Fruit fly (Drosophila melanogaster): ENCODE results near the gene pll.

The pll gene

DNA sequence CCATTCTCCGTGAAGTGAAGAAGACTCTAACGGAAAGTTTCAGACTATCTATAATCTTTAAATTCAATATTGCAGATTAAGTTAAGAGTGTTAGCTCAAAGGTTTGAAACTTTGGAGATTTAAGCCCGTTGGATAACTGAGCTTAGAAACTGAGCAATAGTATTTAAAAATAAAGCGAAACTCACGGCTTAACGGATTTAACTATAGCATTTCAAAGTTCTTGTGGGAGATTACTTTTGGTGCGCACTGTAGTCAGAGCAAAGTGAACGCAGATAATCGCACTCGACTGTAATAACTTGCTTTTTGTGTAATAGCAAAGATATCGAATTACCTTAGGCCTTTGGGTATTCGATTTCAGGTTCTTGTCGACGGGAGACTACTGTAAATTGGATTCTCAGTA, 29.3 kb upstream of the pll start, which contains the start of gene mrt (continued):
- TF ChIP-seq CG4820 (GFP tag; optimal IDR thresholded peaks at IDR 0.05) (peak; percentile 14), cad (GFP tag; optimal IDR thresholded peaks at IDR 0.05) (no peak), mirr (GFP tag; optimal IDR thresholded peaks at IDR 0.05) (peak; percentile 18), CG9215 (GFP tag; IDR thresholded peaks at IDR 0.05) (peak; percentile 40; the same call in 1 of the 2 replicates), Bgb (GFP tag; IDR thresholded peaks at IDR 0.05; ENCODE audit: partially characterized antibody) (no peak), Dad (GFP tag; optimal IDR thresholded peaks at IDR 0.05) (peak; percentile 36), dpn (GFP tag; optimal IDR thresholded peaks at IDR 0.05) (peak; percentile 48 to 49), scrt (GFP tag; optimal IDR thresholded peaks at IDR 0.05) (peak; percentile 42), CG11456 (GFP tag; IDR thresholded peaks at IDR 0.05) (0 out of 3 replicates have a peak, but pooled peaks have one; percentile 50), Hsf (GFP tag; optimal IDR thresholded peaks at IDR 0.05) (peak; percentile 19), salm (tag; optimal IDR thresholded peaks at IDR 0.05) (peak; percentile 17), her (GFP tag; optimal IDR thresholded peaks at IDR 0.05) (peak; percentile 61), CG11560 (tag; IDR thresholded peaks at IDR 0.05) (peak; percentile 50; the same call in 1 of the 3 replicates), chif (GFP tag; optimal IDR thresholded peaks at IDR 0.05) (peak; percentile 36 to 37), jing (GFP tag; optimal IDR thresholded peaks at IDR 0.05) (no peak), CG16863 (GFP tag; optimal IDR thresholded peaks at IDR 0.05) (peak; percentile 38)

DNA sequence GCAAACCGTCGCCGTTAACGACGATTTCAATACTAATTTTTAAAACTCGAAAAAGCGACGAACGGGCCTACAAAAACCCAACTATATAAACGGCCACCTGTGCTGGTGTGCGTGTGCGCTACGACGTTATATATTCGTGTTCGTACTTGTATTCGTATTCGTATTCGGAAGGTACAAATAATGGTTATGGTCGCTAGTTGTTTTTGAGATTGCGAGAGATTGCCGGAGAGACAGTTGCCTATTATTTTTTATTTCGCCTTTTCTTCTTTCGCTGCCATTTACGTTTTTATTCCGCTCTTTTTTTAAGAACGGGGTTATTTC, 28.8 kb upstream of the pll start:
- TF ChIP-seq sna (GFP tag; IDR thresholded peaks at IDR 0.05; ENCODE audit: partially characterized antibody) (no peak), BEAF-32 (GFP tag; optimal IDR thresholded peaks at IDR 0.05) (peak; percentile 17), CG10274 (GFP tag; optimal IDR thresholded peaks at IDR 0.05) (no peak), CG16813 (GFP tag; IDR thresholded peaks at IDR 0.05; ENCODE audit: partially characterized antibody) (no peak), Poxn (GFP tag; IDR thresholded peaks at IDR 0.05) (no peak), CG10543 (GFP tag; optimal IDR thresholded peaks at IDR 0.05) (no peak), Dek (tag; optimal IDR thresholded peaks at IDR 0.05) (no peak), CG5180 (GFP tag; optimal IDR thresholded peaks at IDR 0.05) (no peak), onecut (GFP tag; IDR thresholded peaks at IDR 0.05) (no peak), inv (GFP tag; IDR thresholded peaks at IDR 0.05; ENCODE audit: partially characterized antibody) (0 out of 2 replicates have a peak, but pooled peaks have one; percentile 20), Opbp (GFP tag; IDR thresholded peaks at IDR 0.05; ENCODE audit: partially characterized antibody) (0 out of 3 replicates have a peak, but pooled peaks have one; percentile 43), Kr (GFP tag; optimal IDR thresholded peaks at IDR 0.05) (no peak), CG12299 (tag; optimal IDR thresholded peaks at IDR 0.05) (no peak), caup (GFP tag; optimal IDR thresholded peaks at IDR 0.05; ENCODE audit: severe bottlenecking) (no peak), CG6765 (GFP tag; optimal IDR thresholded peaks at IDR 0.05) (no peak), CG8478 (optimal IDR thresholded peaks at IDR 0.05) (no peak), CG6791 (GFP tag; IDR thresholded peaks at IDR 0.05; ENCODE audit: partially characterized antibody) (peak; percentile 47; the same call in 1 of the 3 replicates), CG14860 (GFP tag; IDR thresholded peaks at IDR 0.05; ENCODE audit: partially characterized antibody) (no peak), insv (GFP tag; optimal IDR thresholded peaks at IDR 0.05) (no peak), CG31224 (GFP tag; IDR thresholded peaks at IDR 0.05) (no peak), Deaf1 (tag; optimal IDR thresholded peaks at IDR 0.05) (peak; percentile 84), CG9797 (GFP tag; optimal IDR thresholded peaks at IDR 0.05) (peak; percentile 33), da (GFP tag; optimal IDR thresholded peaks at IDR 0.05) (no peak), CG10979 (tag; optimal IDR thresholded peaks at IDR 0.05) (no peak), Xrp1 (GFP tag; IDR thresholded peaks at IDR 0.05) (no peak), Ravus (GFP tag; IDR thresholded peaks at IDR 0.05) (no peak), tgo (GFP tag; IDR thresholded peaks at IDR 0.05) (no peak), NC2α (GFP tag; optimal IDR thresholded peaks at IDR 0.05) (no peak), btn (GFP tag; optimal IDR thresholded peaks at IDR 0.05) (no peak), fd3F (GFP tag; optimal IDR thresholded peaks at IDR 0.05) (no peak), Dbx (GFP tag; IDR thresholded peaks at IDR 0.05) (no peak), CG13296 (GFP tag; optimal IDR thresholded peaks at IDR 0.05) (no peak), CG30403 (GFP tag; optimal IDR thresholded peaks at IDR 0.05) (no peak), CG2199 (GFP tag; IDR thresholded peaks at IDR 0.05) (0 out of 3 replicates have a peak, but pooled peaks have one; percentile 6)

Measured in whole organism, embryonic.